Fruit fly (Drosophila melanogaster) whole organism, adult: ENCODE results near the gene PPP4R2r.

ENCODE experiments used
- CG12768 ChIP-seq: fragments of 200-800 bp; sonication (Bioruptor generic); optimal IDR thresholded peaks from 2 replicates; lab custom pipeline; 2017; ENCODE audit warnings: missing biosample characterization, missing genetic modification characterization, mild to moderate bottlenecking, moderate library complexity, missing genetic modification reagents
- CG1620 ChIP-seq: fragments of 200-800 bp; sonication (Bioruptor generic); optimal IDR thresholded peaks from 2 replicates; lab custom pipeline; 2016; ENCODE audit warnings: missing biosample characterization, missing genetic modification characterization
- CG7101 ChIP-seq: fragments of 200-800 bp; sonication (Bioruptor generic); optimal IDR thresholded peaks from 2 replicates; lab custom pipeline; 2018; ENCODE audit warnings: missing biosample characterization, mild to moderate bottlenecking, missing genetic modification characterization, moderate library complexity
- cnc ChIP-seq, 2 experiments: fragments of >200 bp; optimal IDR thresholded peaks; 2 replicates each; lab custom pipeline; 2017
- pad ChIP-seq: fragments of 200-800 bp; sonication (Bioruptor generic); optimal IDR thresholded peaks from 3 replicates; lab custom pipeline; 2017; ENCODE audit warnings: missing biosample characterization, missing genetic modification characterization, mild to moderate bottlenecking, moderate library complexity, missing genetic modification reagents

DNA sequence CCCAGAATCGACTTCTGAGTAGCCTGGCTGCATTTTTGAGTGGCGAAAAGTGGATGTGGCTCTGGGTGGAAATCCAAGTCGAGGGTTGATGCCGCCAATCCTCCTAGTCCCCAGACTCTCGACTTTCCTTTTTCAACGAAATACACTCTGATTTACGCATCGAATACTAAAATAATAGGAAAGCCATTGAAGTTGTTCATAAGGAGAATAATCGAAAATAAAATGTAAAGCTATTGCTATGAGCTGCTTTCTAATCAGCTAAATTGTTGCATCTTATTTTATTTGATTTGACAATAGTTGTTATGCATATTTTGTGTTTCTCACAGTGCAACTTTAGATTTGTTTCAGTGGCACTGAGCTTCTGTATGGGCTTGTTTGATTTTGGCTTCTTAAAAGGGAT lies 35.0 kb downstream of the PPP4R2r start:
- TF ChIP-seq CG1620 (GFP tag; lab: Kevin White, UChicago) (no peak), cnc (optimal IDR thresholded peaks at IDR 0.05; lab: Kevin White, UChicago) (no peak), CG12768 (GFP tag; lab: Kevin White, UChicago) (no peak), pad (no peak), CG7101 (tag; lab: Kevin White, UChicago) (no peak)
